Worm (Caenorhabditis elegans) whole organism, L2 larva: Measurements from ENCODE around the gene F01D5.8.

Source experiments
- alr-1 ChIP-seq: fragments of 150-350 bp; optimal IDR thresholded peaks from 2 replicates; lab custom pipeline; 2014; ENCODE audit warnings: missing biosample characterization, missing genetic modification characterization
- lin-11 ChIP-seq: fragments of 150-350 bp; sonication (generic microtip); optimal IDR thresholded peaks from 2 replicates; lab custom pipeline; 2014; ENCODE audit warnings: missing biosample characterization, missing genetic modification characterization, inconsistent platforms, mixed read lengths
- nhr-12 ChIP-seq: fragments of 150-350 bp; optimal IDR thresholded peaks from 2 replicates; lab custom pipeline; 2014; ENCODE audit warnings: missing biosample characterization, missing genetic modification characterization
- nhr-6 ChIP-seq: fragments of 150-350 bp; optimal IDR thresholded peaks from 2 replicates; lab custom pipeline; 2014; ENCODE audit warnings: missing biosample characterization, missing genetic modification characterization
- peb-1 ChIP-seq: fragments of 150-350 bp; optimal IDR thresholded peaks from 2 replicates; lab custom pipeline; 2014; ENCODE audit warnings: missing biosample characterization, missing genetic modification characterization
- zag-1 ChIP-seq: fragments of 150-350 bp; optimal IDR thresholded peaks from 2 replicates; lab custom pipeline; 2014; ENCODE audit warnings: missing biosample characterization, missing genetic modification characterization

DNA sequence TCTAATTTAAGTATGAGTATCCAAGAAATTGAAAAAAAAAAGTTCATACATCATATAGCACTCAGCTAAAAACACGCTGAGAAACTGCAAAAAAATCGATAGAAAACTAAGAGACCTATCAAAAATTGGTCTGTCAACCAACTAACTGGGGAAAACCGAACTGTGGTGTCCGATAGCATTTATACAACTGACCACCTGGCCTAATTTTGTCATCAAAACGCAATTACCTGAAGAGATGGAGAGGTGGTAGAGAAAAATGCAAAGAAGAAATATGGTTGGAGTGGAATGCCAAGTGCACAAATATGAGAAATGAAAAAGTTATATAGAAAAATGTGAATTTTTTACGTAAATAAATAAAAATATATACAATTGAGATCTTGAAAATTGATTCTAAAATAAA is 37.0 kb upstream of the F01D5.8 start, which contains the start of gene Y39G8B.1:
- TF ChIP-seq nhr-6 (tag; lab: Kevin White, UChicago) (no peak), nhr-12 (no peak), peb-1 (tag; lab: Kevin White, UChicago) (no peak), zag-1 (tag; lab: Kevin White, UChicago) (no peak), lin-11 (tag; lab: Kevin White, UChicago) (no peak), alr-1 (no peak)
